Worm (Caenorhabditis elegans): ENCODE measurements around the gene nstp-3.

Gene nstp-3

DNA sequence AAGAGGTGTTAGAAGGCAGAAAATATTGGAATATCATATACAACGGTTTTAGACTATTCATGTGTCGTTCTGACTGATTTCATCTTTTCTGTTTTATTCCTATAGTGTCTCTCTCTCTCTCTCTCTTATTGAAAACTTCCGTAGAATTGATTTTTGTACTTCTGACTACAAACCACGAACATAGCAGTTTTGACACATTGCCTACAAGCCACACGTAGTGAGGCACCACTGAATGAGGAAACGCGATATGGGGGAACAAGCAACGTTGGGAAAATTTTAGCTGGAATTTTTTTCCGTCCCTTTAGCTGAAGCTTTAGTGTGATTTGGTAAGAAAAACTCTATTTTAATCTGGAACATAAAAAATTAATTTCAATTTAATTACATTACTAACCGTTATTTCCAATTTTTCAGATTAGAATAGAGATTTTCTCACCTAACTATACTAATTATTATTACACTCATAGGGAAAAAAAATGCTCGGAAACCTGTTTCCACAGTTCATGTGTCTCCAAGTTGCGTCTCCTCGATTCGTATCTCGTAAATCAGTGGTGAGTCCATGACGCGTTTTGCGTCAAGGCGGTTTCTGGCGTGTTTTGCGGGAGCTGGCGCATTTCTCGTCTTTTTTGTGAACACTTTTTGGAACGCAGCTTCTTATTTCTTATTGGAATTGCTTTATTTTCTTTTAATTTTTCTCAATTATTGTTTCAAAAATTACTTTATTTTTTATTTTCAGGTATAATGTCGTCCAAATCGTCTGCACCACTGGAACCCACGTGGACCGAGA, 7.3 kb downstream of the nstp-3 start, which contains the start of the genes nhr-142 and F44E7.9:
Gene nhr-142, minus strand, starts transcription at position 57 of the 784 bp plus-strand sequence.
Gene F44E7.9, plus strand, starts transcription at position 734 of the 784 bp plus-strand sequence.
- TF ChIP-seq nhr-11 (tag; optimal IDR thresholded peaks at IDR 0.05), result no peak
- TF ChIP-seq zag-1 (tag; optimal IDR thresholded peaks at IDR 0.05), result peak; percentile 33
- TF ChIP-seq egl-27 (tag; optimal IDR thresholded peaks at IDR 0.05), result peak; percentile 47
- no peak for TF ChIP-seq ztf-4 (tag; optimal IDR thresholded peaks at IDR 0.05)
- TF ChIP-seq mdl-1 (tag; optimal IDR thresholded peaks at IDR 0.05), result peak in 1 of 2 experiments; percentile 29
- peak; percentile 7 for TF ChIP-seq R02D3.7 (tag; optimal IDR thresholded peaks at IDR 0.05)
- TF ChIP-seq elt-1 (tag; optimal IDR thresholded peaks at IDR 0.05), result no peak
- TF ChIP-seq mbf-1 (tag; optimal IDR thresholded peaks at IDR 0.05), result no peak
- no peak for TF ChIP-seq ZK546.5 (tag; optimal IDR thresholded peaks at IDR 0.05)
- peak; percentile 66 for TF ChIP-seq fos-1 (tag; optimal IDR thresholded peaks at IDR 0.05)
- TF ChIP-seq ztf-11 (tag; optimal IDR thresholded peaks at IDR 0.05), result peak; percentile 16
- TF ChIP-seq nhr-12 (tag; optimal IDR thresholded peaks at IDR 0.05), result no peak
- TF ChIP-seq nhr-77 (tag; optimal IDR thresholded peaks at IDR 0.05), result peak; percentile 16
- no peak for TF ChIP-seq alr-1 (tag; optimal IDR thresholded peaks at IDR 0.05)
- TF ChIP-seq gmeb-1 (tag; optimal IDR thresholded peaks at IDR 0.05), result peak; percentile 86
- TF ChIP-seq lin-39 (tag; optimal IDR thresholded peaks at IDR 0.05), result no peak
- TF ChIP-seq nhr-6 (tag; optimal IDR thresholded peaks at IDR 0.05), result peak; percentile 18
- TF ChIP-seq lsy-2 (tag; optimal IDR thresholded peaks at IDR 0.05), result peak; percentile 73 to 91
- TF ChIP-seq sma-9 (GFP tag; optimal IDR thresholded peaks at IDR 0.05), result peak; percentile 91
- no peak for TF ChIP-seq sma-9 (tag; optimal IDR thresholded peaks at IDR 0.05)
- peak; percentile 87 for TF ChIP-seq nhr-129 (tag; optimal IDR thresholded peaks at IDR 0.05)
- no peak for TF ChIP-seq ama-1 (optimal IDR thresholded peaks at IDR 0.05)
- TF ChIP-seq F13H6.1 (tag; optimal IDR thresholded peaks at IDR 0.05), result peak; percentile 85
- peak; percentile 30 for TF ChIP-seq snpc-4 (tag; optimal IDR thresholded peaks at IDR 0.05)
- TF ChIP-seq lin-13 (GFP tag; optimal IDR thresholded peaks at IDR 0.05), result peak; percentile 86
- no peak for TF ChIP-seq nhr-237 (tag; optimal IDR thresholded peaks at IDR 0.05)
- no peak for TF ChIP-seq elt-3 (tag; optimal IDR thresholded peaks at IDR 0.05)
- peak; percentile 44 for TF ChIP-seq Y55F3AM.14 (GFP tag; optimal IDR thresholded peaks at IDR 0.05)
- TF ChIP-seq sem-4 (tag; optimal IDR thresholded peaks at IDR 0.05), result peak; percentile 64
- TF ChIP-seq ztf-1 (GFP tag; conservative IDR thresholded peaks at IDR 0.05), result no peak
- TF ChIP-seq sma-3 (GFP tag; optimal IDR thresholded peaks at IDR 0.05), result peak; percentile 90
- peak; percentile 57 for TF ChIP-seq lin-11 (tag; optimal IDR thresholded peaks at IDR 0.05)
- TF ChIP-seq unc-55 (GFP tag; optimal IDR thresholded peaks at IDR 0.05), result peak; percentile 90
- no peak for TF ChIP-seq aly-2 (tag; optimal IDR thresholded peaks at IDR 0.05)
- TF ChIP-seq ceh-82 (tag; optimal IDR thresholded peaks at IDR 0.05), result peak; percentile 63
- TF ChIP-seq nhr-21 (tag; optimal IDR thresholded peaks at IDR 0.05), result peak; percentile 58
- no peak for TF ChIP-seq skn-1 (tag; optimal IDR thresholded peaks at IDR 0.05)
- TF ChIP-seq ceh-16 (tag; optimal IDR thresholded peaks at IDR 0.05), result no peak
- no peak for TF ChIP-seq nhr-10 (tag; optimal IDR thresholded peaks at IDR 0.05)
- no peak for TF ChIP-seq unc-39 (tag; optimal IDR thresholded peaks at IDR 0.05)
- TF ChIP-seq nhr-25 (tag; optimal IDR thresholded peaks at IDR 0.05), result peak; percentile 70
- no peak for TF ChIP-seq peb-1 (tag; optimal IDR thresholded peaks at IDR 0.05)
- no peak for TF ChIP-seq dmd-4 (tag; optimal IDR thresholded peaks at IDR 0.05)
- TF ChIP-seq unc-62 (GFP tag; optimal IDR thresholded peaks at IDR 0.05), result no peak
- TF ChIP-seq mab-5 (tag; optimal IDR thresholded peaks at IDR 0.05), result peak; percentile 83
- peak; percentile 69 for TF ChIP-seq crh-2 (tag; optimal IDR thresholded peaks at IDR 0.05)
- TF ChIP-seq C34F6.9 (tag; optimal IDR thresholded peaks at IDR 0.05), result peak; percentile 87
- TF ChIP-seq nhr-23 (tag; optimal IDR thresholded peaks at IDR 0.05), result no peak
- TF ChIP-seq blmp-1 (tag; optimal IDR thresholded peaks at IDR 0.05; ENCODE audit: insufficient read depth), result peak; percentile 7

Measured in whole organism, L2 larva.